Fruit fly (Drosophila melanogaster) whole organism, embryonic: Measurements from ENCODE around the gene mRpS31.

Source experiments
- BtbVII ChIP-seq: fragments of 200-800 bp; sonication (Bioruptor generic); optimal IDR thresholded peaks from 3 replicates; lab custom pipeline; 2017; ENCODE audit warnings: missing biosample characterization, mild to moderate bottlenecking, missing genetic modification characterization
- CG10543 ChIP-seq: fragments of 200-800 bp; sonication (Bioruptor generic); optimal IDR thresholded peaks from 3 replicates; lab custom pipeline; 2017; ENCODE audit warnings: missing biosample characterization, mild to moderate bottlenecking, missing genetic modification characterization, moderate library complexity
- CG11723 ChIP-seq: fragments of 200-800 bp; sonication (Bioruptor generic); optimal IDR thresholded peaks from 2 replicates; lab custom pipeline; 2017; ENCODE audit warnings: missing biosample characterization, mild to moderate bottlenecking, missing genetic modification characterization
- CG15011 ChIP-seq: fragments of 200-800 bp; sonication (Bioruptor generic); optimal IDR thresholded peaks from 3 replicates; lab custom pipeline; 2018; ENCODE audit warnings: missing biosample characterization, mild to moderate bottlenecking, missing genetic modification characterization
- CG1529 ChIP-seq: fragments of 200-800 bp; sonication (Bioruptor generic); optimal IDR thresholded peaks from 3 replicates; lab custom pipeline; 2018; ENCODE audit warnings: missing biosample characterization, missing genetic modification characterization
- CG1602 ChIP-seq: fragments of 200-800 bp; sonication (Bioruptor generic); optimal IDR thresholded peaks from 3 replicates; lab custom pipeline; 2016; ENCODE audit warnings: missing biosample characterization, missing genetic modification characterization
- CG17359 ChIP-seq: fragments of 200-800 bp; sonication (Bioruptor generic); optimal IDR thresholded peaks from 3 replicates; lab custom pipeline; 2018; ENCODE audit warnings: missing biosample characterization, mild to moderate bottlenecking, missing genetic modification characterization, moderate library complexity
- CG17612 ChIP-seq: fragments of 200-800 bp; sonication (Bioruptor generic); IDR thresholded peaks from 2 replicates; pipeline ENCODE4 v1.3.6; 2022; ENCODE audit warnings: missing biosample characterization, missing genetic modification characterization
- CG30020 ChIP-seq: fragments of 200-800 bp; optimal IDR thresholded peaks from 2 replicates; lab custom pipeline; 2019; ENCODE audit warnings: missing biosample characterization, mild to moderate bottlenecking, missing genetic modification characterization, moderate library complexity
- CG31224 ChIP-seq: fragments of 200-800 bp; sonication (Bioruptor generic); IDR thresholded peaks from 2 replicates; pipeline ENCODE4 v1.3.6; 2022; ENCODE audit warnings: missing biosample characterization, missing genetic modification characterization
- CG31388 ChIP-seq: fragments of 200-800 bp; sonication (Bioruptor generic); optimal IDR thresholded peaks from 2 replicates; lab custom pipeline; 2016; ENCODE audit warnings: missing biosample characterization, missing genetic modification characterization
- CG32767 ChIP-seq: fragments of 200-800 bp; sonication (Bioruptor generic); IDR thresholded peaks from 2 replicates; pipeline ENCODE4 v1.3.6; 2022; ENCODE audit warnings: missing biosample characterization, missing genetic modification characterization
- CG3407 ChIP-seq: fragments of 200-800 bp; sonication (Bioruptor generic); optimal IDR thresholded peaks from 2 replicates; lab custom pipeline; 2018; ENCODE audit warnings: missing biosample characterization, mild to moderate bottlenecking, missing genetic modification characterization
- CG4424 ChIP-seq: fragments of 200-800 bp; sonication (Bioruptor generic); optimal IDR thresholded peaks from 3 replicates; lab custom pipeline; 2016; ENCODE audit warnings: missing biosample characterization, missing genetic modification characterization
- CG6689 ChIP-seq: fragments of 200-800 bp; sonication (Bioruptor generic); IDR thresholded peaks from 2 replicates; pipeline ENCODE4 v1.3.6; 2022; ENCODE audit warnings: missing biosample characterization, missing genetic modification characterization
- CG7271 ChIP-seq: fragments of 200-800 bp; sonication (Bioruptor generic); optimal IDR thresholded peaks from 2 replicates; lab custom pipeline; 2018; ENCODE audit warnings: missing biosample characterization, mild to moderate bottlenecking, missing genetic modification characterization, moderate library complexity
- CG8089 ChIP-seq: fragments of 200-800 bp; sonication (Bioruptor generic); optimal IDR thresholded peaks from 3 replicates; lab custom pipeline; 2016; ENCODE audit warnings: missing biosample characterization, missing genetic modification characterization
- CG8359 ChIP-seq: fragments of 200-800 bp; sonication (Bioruptor generic); optimal IDR thresholded peaks from 2 replicates; lab custom pipeline; 2017; ENCODE audit warnings: missing biosample characterization, mild to moderate bottlenecking, missing genetic modification characterization, borderline replicate concordance
- CG8478 ChIP-seq: fragments of >200 bp; optimal IDR thresholded peaks from 2 replicates; lab custom pipeline; 2018
- CG8924 ChIP-seq: fragments of 200-800 bp; optimal IDR thresholded peaks from 3 replicates; lab custom pipeline; 2019; ENCODE audit warnings: missing biosample characterization, mild to moderate bottlenecking, missing genetic modification characterization, moderate library complexity
- D ChIP-seq, 2 experiments: fragments of 200-800 bp in 1 of 2; fragments of >200 bp in 1 of 2; sonication (Bioruptor generic) in 1 of 2; optimal IDR thresholded peaks; 2 replicates in 1 of 2; 3 replicates in 1 of 2; lab custom pipeline; 2017; ENCODE audit warnings: mild to moderate bottlenecking in 1 of 2, missing biosample characterization in 1 of 2, missing genetic modification characterization in 1 of 2, missing genetic modification reagents in 1 of 2
- Dbx ChIP-seq: fragments of 200-800 bp; sonication (Bioruptor generic); IDR thresholded peaks from 3 replicates; pipeline ENCODE4 v1.3.6; 2022; ENCODE audit warnings: missing biosample characterization, missing genetic modification characterization
- E2f2 ChIP-seq: fragments of 200-800 bp; sonication (Bioruptor generic); IDR thresholded peaks from 2 replicates; pipeline ENCODE4 v1.3.6; 2022; ENCODE audit warnings: missing biosample characterization, missing genetic modification characterization
- Fer3 ChIP-seq: fragments of 200-800 bp; sonication (Bioruptor generic); optimal IDR thresholded peaks from 2 replicates; lab custom pipeline; 2018; ENCODE audit warnings: missing biosample characterization, mild to moderate bottlenecking, missing genetic modification characterization, moderate library complexity
- Gsc ChIP-seq: fragments of 200-800 bp; sonication (Bioruptor generic); IDR thresholded peaks from 2 replicates; pipeline ENCODE4 v1.3.6; 2022; ENCODE audit warnings: missing biosample characterization, missing genetic modification characterization
- H2.0 ChIP-seq: fragments of 200-800 bp; sonication (Bioruptor generic); IDR thresholded peaks from 2 replicates; pipeline ENCODE4 v1.3.6; 2022; ENCODE audit warnings: missing biosample characterization, missing genetic modification characterization
- HLH54F ChIP-seq: fragments of 200-800 bp; sonication (Bioruptor generic); optimal IDR thresholded peaks from 3 replicates; lab custom pipeline; 2016; ENCODE audit warnings: missing biosample characterization, missing genetic modification characterization
- Hr39 ChIP-seq: fragments of >200 bp; optimal IDR thresholded peaks from 2 replicates; lab custom pipeline; 2017
- Lpt ChIP-seq: fragments of >200 bp; optimal IDR thresholded peaks from 2 replicates; lab custom pipeline; 2018; ENCODE audit warnings: missing biosample characterization, missing genetic modification characterization
- NK7.1 ChIP-seq: fragments of 200-800 bp; sonication (Bioruptor generic); optimal IDR thresholded peaks from 3 replicates; lab custom pipeline; 2016; ENCODE audit warnings: missing biosample characterization, missing genetic modification characterization
- Nf-YA ChIP-seq: fragments of 200-800 bp; sonication (Bioruptor generic); IDR thresholded peaks from 2 replicates; pipeline ENCODE4 v1.3.6; 2022; ENCODE audit warnings: missing biosample characterization, missing genetic modification characterization
- NfI ChIP-seq: fragments of 200-800 bp; sonication (Bioruptor generic); optimal IDR thresholded peaks from 3 replicates; lab custom pipeline; 2018; ENCODE audit warnings: missing biosample characterization, mild to moderate bottlenecking, missing genetic modification characterization, moderate library complexity
- Optix ChIP-seq: fragments of 200-800 bp; sonication (Bioruptor generic); IDR thresholded peaks from 3 replicates; pipeline ENCODE4 v1.3.6; 2022; ENCODE audit warnings: missing biosample characterization, missing genetic modification characterization
- Poxn ChIP-seq: fragments of 200-800 bp; sonication (Bioruptor generic); IDR thresholded peaks from 2 replicates; pipeline ENCODE4 v1.3.6; 2022; ENCODE audit warnings: missing biosample characterization, missing genetic modification characterization
- Spps ChIP-seq: fragments of 200-800 bp; sonication (Bioruptor generic); optimal IDR thresholded peaks from 2 replicates; lab custom pipeline; 2018; ENCODE audit warnings: missing biosample characterization, mild to moderate bottlenecking, missing genetic modification characterization
- TFAM ChIP-seq: fragments of 200-800 bp; sonication (Bioruptor generic); optimal IDR thresholded peaks from 2 replicates; lab custom pipeline; 2017; ENCODE audit warnings: missing biosample characterization, missing genetic modification characterization, inconsistent platforms
- Xrp1 ChIP-seq: fragments of 200-800 bp; sonication (Bioruptor generic); IDR thresholded peaks from 2 replicates; pipeline ENCODE4 v1.3.6; 2022; ENCODE audit warnings: missing biosample characterization, missing genetic modification characterization
- ab ChIP-seq: fragments of 200-800 bp; sonication (Bioruptor generic); optimal IDR thresholded peaks from 2 replicates; lab custom pipeline; 2016; ENCODE audit warnings: missing biosample characterization, missing genetic modification characterization
- ac ChIP-seq: fragments of 200-800 bp; sonication (Bioruptor generic); optimal IDR thresholded peaks from 3 replicates; lab custom pipeline; 2017; ENCODE audit warnings: missing biosample characterization, mild to moderate bottlenecking, missing genetic modification characterization
- cato ChIP-seq: fragments of 200-800 bp; sonication (Bioruptor generic); optimal IDR thresholded peaks from 2 replicates; lab custom pipeline; 2016; ENCODE audit warnings: missing biosample characterization, missing genetic modification characterization, borderline replicate concordance
- ci ChIP-seq: fragments of 200-800 bp; sonication (Bioruptor generic); IDR thresholded peaks from 3 replicates; pipeline ENCODE4 v1.3.6; 2022; ENCODE audit warnings: missing biosample characterization, missing genetic modification characterization
- crc ChIP-seq: fragments of 200-800 bp; sonication (Bioruptor generic); optimal IDR thresholded peaks from 2 replicates; lab custom pipeline; 2016; ENCODE audit warnings: missing biosample characterization, missing genetic modification characterization
- en ChIP-seq: fragments of 200-800 bp; sonication (Bioruptor generic); optimal IDR thresholded peaks from 2 replicates; lab custom pipeline; 2016; ENCODE audit warnings: missing biosample characterization, missing genetic modification characterization
- fd3F ChIP-seq: fragments of 200-800 bp; sonication (Bioruptor generic); optimal IDR thresholded peaks from 2 replicates; lab custom pipeline; 2018; ENCODE audit warnings: missing biosample characterization, mild to moderate bottlenecking, missing genetic modification characterization, moderate library complexity
- lab ChIP-seq: fragments of 200-800 bp; sonication (Bioruptor generic); optimal IDR thresholded peaks from 3 replicates; lab custom pipeline; 2017; ENCODE audit warnings: missing biosample characterization, missing genetic modification characterization, mild to moderate bottlenecking, moderate library complexity, missing genetic modification reagents
- odd ChIP-seq: fragments of 200-800 bp; sonication (Bioruptor generic); optimal IDR thresholded peaks from 2 replicates; lab custom pipeline; 2017; ENCODE audit warnings: missing biosample characterization, mild to moderate bottlenecking, missing genetic modification characterization
- pb ChIP-seq: fragments of 200-800 bp; sonication (Bioruptor generic); optimal IDR thresholded peaks from 3 replicates; lab custom pipeline; 2016; ENCODE audit warnings: missing biosample characterization, missing genetic modification characterization
- ro ChIP-seq: fragments of 200-800 bp; sonication (Bioruptor generic); IDR thresholded peaks from 2 replicates; pipeline ENCODE4 v1.3.6; 2022; ENCODE audit warnings: missing biosample characterization, missing genetic modification characterization
- sqz ChIP-seq: fragments of 200-800 bp; sonication (Bioruptor generic); optimal IDR thresholded peaks from 3 replicates; lab custom pipeline; 2018; ENCODE audit warnings: missing biosample characterization, mild to moderate bottlenecking, missing genetic modification characterization
- tll ChIP-seq, 2 experiments: fragments of 200-800 bp in 1 of 2; fragments of >200 bp in 1 of 2; sonication (Bioruptor generic) in 1 of 2; optimal IDR thresholded peaks; 2 replicates each; lab custom pipeline; 2017 to 2019; ENCODE audit warnings: missing biosample characterization in 2 of 2, missing genetic modification characterization in 2 of 2, mild to moderate bottlenecking in 1 of 2, moderate library complexity in 1 of 2
- ttk ChIP-seq: fragments of 200-800 bp; sonication (Bioruptor generic); IDR thresholded peaks from 2 replicates; pipeline ENCODE4 v2.1.2; 2022; ENCODE audit warnings: missing biosample characterization, missing genetic modification characterization

Gene mRpS31

dm6 chr3L:16048086-16048485 lies 43.1 kb downstream of the mRpS31 start (continued):
- TF ChIP-seq BtbVII (GFP tag; lab: Kevin White, UChicago) (peak; percentile 51), CG8478 (lab: Kevin White, UChicago) (no peak), ab (GFP tag; lab: Kevin White, UChicago) (no peak), tll (GFP tag; optimal IDR thresholded peaks at IDR 0.05; lab: Kevin White, UChicago) (no peak), CG10543 (GFP tag; lab: Kevin White, UChicago) (peak; percentile 82), Fer3 (peak; percentile 55), CG17612 (0 out of 2 replicates have a peak, but pooled peaks have one; percentile 11), odd (GFP tag; lab: Kevin White, UChicago) (no peak), fd3F (GFP tag; lab: Kevin White, UChicago) (peak; percentile 57), Gsc (GFP tag; lab: Robert Waterston, UW) (no peak), CG31388 (GFP tag; lab: Kevin White, UChicago) (no peak), CG8089 (peak; percentile 23), E2f2 (GFP tag; lab: Robert Waterston, UW) (peak; percentile 36; the same call in 1 of the 2 replicates), CG30020 (tag; lab: Kevin White, UChicago) (no peak), H2.0 (GFP tag; lab: Robert Waterston, UW) (peak; percentile 59; the same call in 1 of the 2 replicates), ttk (GFP tag; lab: Robert Waterston, UW) (0 out of 2 replicates have a peak, but pooled peaks have one; percentile 20), pb (GFP tag; lab: Kevin White, UChicago) (peak; percentile 9), Dbx (GFP tag; lab: Robert Waterston, UW) (0 out of 3 replicates have a peak, but pooled peaks have one; percentile 40), CG3407 (GFP tag; lab: Kevin White, UChicago) (no peak), ci (GFP tag; lab: Robert Waterston, UW) (0 out of 3 replicates have a peak, but pooled peaks have one; percentile 57), Poxn (no peak), HLH54F (GFP tag; lab: Kevin White, UChicago) (peak; percentile 45), NfI (peak; percentile 59), Optix (GFP tag; lab: Robert Waterston, UW) (no peak), CG8359 (GFP tag; lab: Kevin White, UChicago) (no peak), CG4424 (GFP tag; lab: Kevin White, UChicago) (peak; percentile 16), CG7271 (tag; lab: Kevin White, UChicago) (no peak), sqz (GFP tag; lab: Kevin White, UChicago) (no peak), CG1529 (GFP tag; lab: Kevin White, UChicago) (no peak), Lpt (GFP tag; lab: Kevin White, UChicago) (no peak), Spps (tag; lab: Kevin White, UChicago) (no peak), ac (no peak), CG32767 (peak; percentile 34), TFAM (no peak), Xrp1 (GFP tag; lab: Robert Waterston, UW) (peak; percentile 60), cato (no peak), CG15011 (GFP tag; lab: Kevin White, UChicago) (peak; percentile 29), crc (GFP tag; lab: Kevin White, UChicago) (peak; percentile 7), CG11723 (peak; percentile 10), Nf-YA (GFP tag; lab: Robert Waterston, UW) (no peak), CG1602 (GFP tag; lab: Kevin White, UChicago) (no peak), CG31224 (0 out of 2 replicates have a peak, but pooled peaks have one; percentile 30), en (GFP tag; lab: Kevin White, UChicago) (no peak), CG6689 (GFP tag; lab: Robert Waterston, UW) (peak; percentile 48; the same call in 1 of the 2 replicates), D (optimal IDR thresholded peaks at IDR 0.05; lab: Kevin White, UChicago) (no peak), D (GFP tag; optimal IDR thresholded peaks at IDR 0.05; lab: Kevin White, UChicago) (no peak), Hr39 (lab: Kevin White, UChicago) (no peak), CG8924 (tag; lab: Kevin White, UChicago) (peak; percentile 45), ro (GFP tag; lab: Robert Waterston, UW) (no peak), NK7.1 (no peak), CG17359 (tag; lab: Kevin White, UChicago) (no peak), lab (GFP tag; lab: Kevin White, UChicago) (peak; percentile 74)
